Worm (Caenorhabditis elegans) whole organism, L4/young adult: Measurements from ENCODE around the gene best-17.
A peak's percentile ranks its signal among the peaks of the same experiment; 100 is the strongest.

Source experiments
- W03F9.2 ChIP-seq: fragments of 150-350 bp; optimal IDR thresholded peaks from 2 replicates; lab custom pipeline; 2014; ENCODE audit warnings: missing biosample characterization, missing genetic modification characterization
- dao-5 ChIP-seq: sonication (generic microtip); optimal IDR thresholded peaks from 2 replicates; lab custom pipeline; 2016; ENCODE audit warnings: missing genotype, missing genetic modification characterization, moderate library complexity, missing compliant biosample characterization
- him-1 ChIP-seq: sonication (generic microtip); optimal IDR thresholded peaks from 2 replicates; lab custom pipeline; 2016; ENCODE audit warnings: missing genotype, missing genetic modification reagents, missing genetic modification characterization, missing compliant biosample characterization

Gene best-17

ce11 chrIII:598687-599086 lies 10.8 kb downstream of the best-17 start, which contains the start of gene Y55B1AR.2:
Gene Y55B1AR.2 (minus strand): TSS chrIII:598787.
- TF ChIP-seq dao-5 (tag; lab: Kevin White, UChicago) (no peak), him-1 (tag; lab: Kevin White, UChicago) (no peak), W03F9.2 (no peak)

- TF ChIP-seq him-1 (tag; lab: Kevin White, UChicago) = no peak
- TF ChIP-seq W03F9.2 = peak; percentile 42
- TF ChIP-seq dao-5 (tag; lab: Kevin White, UChicago) = no peak
Observed at ce11 chrIII:598168-598567, 11.3 kb downstream of the best-17 start.

ce11 chrIII:595449-595848 lies 14.0 kb downstream of the best-17 start:
- no peak for TF ChIP-seq dao-5 (tag; lab: Kevin White, UChicago)
- no peak for TF ChIP-seq W03F9.2
- no peak for TF ChIP-seq him-1 (tag; lab: Kevin White, UChicago)

- TF ChIP-seq dao-5 (tag; lab: Kevin White, UChicago) (no peak), him-1 (tag; lab: Kevin White, UChicago) (no peak), W03F9.2 (no peak)
Observed at ce11 chrIII:587009-587408, 22.4 kb downstream of the best-17 start, which contains the start of gene helq-1. Gene helq-1 (minus strand): TSS chrIII:587109.

- TF ChIP-seq dao-5 (tag; lab: Kevin White, UChicago) (no peak), him-1 (tag; lab: Kevin White, UChicago) (no peak), W03F9.2 (no peak)
Observed at ce11 chrIII:577467-577866, 32.0 kb downstream of the best-17 start, which contains the start of gene gtf-2H5. Gene gtf-2H5 (minus strand): TSS chrIII:577567.

- no peak for TF ChIP-seq W03F9.2
- TF ChIP-seq dao-5 (tag; lab: Kevin White, UChicago) = no peak
- no peak for TF ChIP-seq him-1 (tag; lab: Kevin White, UChicago)
Observed at ce11 chrIII:576555-576954, 32.9 kb downstream of the best-17 start.

ce11 chrIII:568815-569214 lies 40.6 kb downstream of the best-17 start:
- no peak for TF ChIP-seq W03F9.2
- no peak for TF ChIP-seq him-1 (tag; lab: Kevin White, UChicago)
- no peak for TF ChIP-seq dao-5 (tag; lab: Kevin White, UChicago)

- TF ChIP-seq W03F9.2 (no peak), dao-5 (tag; lab: Kevin White, UChicago) (no peak)
Observed at ce11 chrIII:564786-565185, 44.7 kb downstream of the best-17 start.

ce11 chrIII:563755-564154 lies 45.7 kb downstream of the best-17 start:
- no peak for TF ChIP-seq dao-5 (tag; lab: Kevin White, UChicago)
- no peak for TF ChIP-seq W03F9.2
- TF ChIP-seq him-1 (tag; lab: Kevin White, UChicago) = no peak

- TF ChIP-seq dao-5 (tag; lab: Kevin White, UChicago) = no peak
- TF ChIP-seq W03F9.2 = no peak
- no peak for TF ChIP-seq him-1 (tag; lab: Kevin White, UChicago)
Observed at ce11 chrIII:558832-559231, 50.6 kb downstream of the best-17 start.

- TF ChIP-seq W03F9.2 (no peak), dao-5 (tag; lab: Kevin White, UChicago) (no peak), him-1 (tag; lab: Kevin White, UChicago) (no peak)
Observed at ce11 chrIII:558083-558482, 51.4 kb downstream of the best-17 start.
